In the genomic region with DNA sequence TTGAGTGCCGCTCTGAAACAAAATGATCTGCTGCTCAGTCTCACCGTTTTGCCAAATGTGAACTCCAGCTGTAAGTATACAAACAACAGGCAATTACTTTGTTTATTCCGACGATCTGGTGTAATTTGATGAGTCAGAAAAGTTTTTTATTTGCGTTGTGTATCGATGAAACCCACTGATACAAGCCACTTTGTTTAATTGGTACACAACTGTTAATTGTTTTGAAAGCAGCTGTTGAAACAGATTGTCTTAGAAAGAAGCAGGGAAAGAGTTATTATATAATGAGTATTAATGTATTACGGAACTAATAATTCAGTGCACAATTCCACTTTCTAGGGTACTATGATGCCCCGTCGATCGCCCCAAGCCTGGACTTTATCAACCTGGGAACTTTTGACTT, we compare ENCODE assay signal across 1 fruit fly cellular context.
A peak's percentile ranks its signal among the peaks of the same experiment; 100 is the strongest.
TF ChIP-seq lines count a peak whose summit lies in the region.

No protein-coding gene starts in this region.

TF ChIP-seq in whole organism, embryonic, 481 proteins besides CTCF, POLR2A, EP300 and RAD21 (continued from another document and continues in another):
- TF ChIP-seq CG1602 (GFP tag; optimal IDR thresholded peaks at IDR 0.05; lab: Kevin White, UChicago) (no peak), caup (GFP tag; optimal IDR thresholded peaks at IDR 0.05; lab: Kevin White, UChicago; ENCODE audit: severe bottlenecking) (peak; percentile 7), sens-2 (GFP tag; IDR thresholded peaks at IDR 0.05; lab: Robert Waterston, UW) (no peak), schlank (tag; optimal IDR thresholded peaks at IDR 0.05; lab: Kevin White, UChicago) (peak; percentile 36), CG8944 (GFP tag; optimal IDR thresholded peaks at IDR 0.05; lab: Kevin White, UChicago) (no peak), NfI (GFP tag; optimal IDR thresholded peaks at IDR 0.05; lab: Kevin White, UChicago) (peak; percentile 1), CG11723 (GFP tag; optimal IDR thresholded peaks at IDR 0.05; lab: Kevin White, UChicago) (no peak), CG3281 (GFP tag; optimal IDR thresholded peaks at IDR 0.05; lab: Kevin White, UChicago) (peak; percentile 21), CrebB (tag; optimal IDR thresholded peaks at IDR 0.05; lab: Kevin White, UChicago) (peak; percentile 17), BEAF-32 (GFP tag; optimal IDR thresholded peaks at IDR 0.05; lab: Kevin White, UChicago) (no peak), Neu2 (GFP tag; optimal IDR thresholded peaks at IDR 0.05; lab: Kevin White, UChicago; ENCODE audit: borderline replicate concordance) (no peak), CG6689 (GFP tag; IDR thresholded peaks at IDR 0.05; lab: Robert Waterston, UW) (no peak), CG15601 (tag; optimal IDR thresholded peaks at IDR 0.05; lab: Kevin White, UChicago) (peak; percentile 32), Hr78 (GFP tag; optimal IDR thresholded peaks at IDR 0.05; lab: Kevin White, UChicago) (no peak), CG4730 (GFP tag; IDR thresholded peaks at IDR 0.05; lab: Robert Waterston, UW) (no peak), Hmr (GFP tag; optimal IDR thresholded peaks at IDR 0.05; lab: Kevin White, UChicago) (peak; percentile 36), CG4404 (GFP tag; IDR thresholded peaks at IDR 0.05; lab: Robert Waterston, UW) (no peak), ci (GFP tag; IDR thresholded peaks at IDR 0.05; lab: Robert Waterston, UW) (0 out of 3 replicates have a peak, but pooled peaks have one; percentile 34), Hmx (GFP tag; optimal IDR thresholded peaks at IDR 0.05; lab: Kevin White, UChicago) (no peak), CG3726 (GFP tag; IDR thresholded peaks at IDR 0.05; lab: Robert Waterston, UW) (no peak), H15 (GFP tag; IDR thresholded peaks at IDR 0.05; lab: Robert Waterston, UW) (no peak), tll (GFP tag; optimal IDR thresholded peaks at IDR 0.05; lab: Kevin White, UChicago) (no peak), Doc3 (GFP tag; IDR thresholded peaks at IDR 0.05; lab: Robert Waterston, UW; ENCODE audit: partially characterized antibody) (no peak), Dad (GFP tag; optimal IDR thresholded peaks at IDR 0.05; lab: Kevin White, UChicago) (no peak), CG5180 (GFP tag; optimal IDR thresholded peaks at IDR 0.05; lab: Kevin White, UChicago) (no peak), pb (GFP tag; optimal IDR thresholded peaks at IDR 0.05; lab: Kevin White, UChicago) (no peak), CG17829 (tag; optimal IDR thresholded peaks at IDR 0.05; lab: Kevin White, UChicago) (no peak), Oli (tag; optimal IDR thresholded peaks at IDR 0.05; lab: Kevin White, UChicago) (no peak), CG7963 (GFP tag; IDR thresholded peaks at IDR 0.05; lab: Robert Waterston, UW; ENCODE audit: partially characterized antibody) (no peak), CG11560 (tag; IDR thresholded peaks at IDR 0.05; lab: Robert Waterston, UW) (no peak), CG9876 (GFP tag; optimal IDR thresholded peaks at IDR 0.05; lab: Kevin White, UChicago) (no peak), yki (optimal IDR thresholded peaks at IDR 0.05; lab: Kevin White, UChicago) (no peak), Mes4 (GFP tag; optimal IDR thresholded peaks at IDR 0.05; lab: Kevin White, UChicago) (no peak), odd (GFP tag; optimal IDR thresholded peaks at IDR 0.05; lab: Kevin White, UChicago) (no peak), br (optimal IDR thresholded peaks at IDR 0.05; lab: Kevin White, UChicago) (no peak), Oaz (GFP tag; IDR thresholded peaks at IDR 0.05; lab: Robert Waterston, UW) (no peak), phol (tag; optimal IDR thresholded peaks at IDR 0.05; lab: Kevin White, UChicago) (no peak), pita (GFP tag; optimal IDR thresholded peaks at IDR 0.05; lab: Kevin White, UChicago) (no peak), CG1529 (GFP tag; optimal IDR thresholded peaks at IDR 0.05; lab: Kevin White, UChicago) (no peak), crc (GFP tag; optimal IDR thresholded peaks at IDR 0.05; lab: Kevin White, UChicago) (no peak), Hand (GFP tag; optimal IDR thresholded peaks at IDR 0.05; lab: Kevin White, UChicago) (no peak), exex (tag; optimal IDR thresholded peaks at IDR 0.05; lab: Kevin White, UChicago) (no peak), dm (GFP tag; optimal IDR thresholded peaks at IDR 0.05; lab: Kevin White, UChicago) (no peak), Sox102F (GFP tag; optimal IDR thresholded peaks at IDR 0.05; lab: Kevin White, UChicago) (peak; percentile 46), jumu (GFP tag; optimal IDR thresholded peaks at IDR 0.05; lab: Kevin White, UChicago) (no peak), CG16863 (GFP tag; optimal IDR thresholded peaks at IDR 0.05; lab: Kevin White, UChicago) (no peak), CG17385 (GFP tag; optimal IDR thresholded peaks at IDR 0.05; lab: Kevin White, UChicago) (no peak), salm (tag; optimal IDR thresholded peaks at IDR 0.05; lab: Kevin White, UChicago) (no peak), Drgx (GFP tag; IDR thresholded peaks at IDR 0.05; lab: Robert Waterston, UW) (no peak), row (GFP tag; IDR thresholded peaks at IDR 0.05; lab: Robert Waterston, UW) (no peak), ssp (GFP tag; IDR thresholded peaks at IDR 0.05; lab: Robert Waterston, UW) (no peak), dmrt11E (tag; optimal IDR thresholded peaks at IDR 0.05; lab: Kevin White, UChicago) (no peak), Dip3 (GFP tag; optimal IDR thresholded peaks at IDR 0.05; lab: Kevin White, UChicago) (no peak), CG11093 (GFP tag; IDR thresholded peaks at IDR 0.05; lab: Robert Waterston, UW) (no peak), lola (GFP tag; optimal IDR thresholded peaks at IDR 0.05; lab: Kevin White, UChicago) (no peak), ro (GFP tag; IDR thresholded peaks at IDR 0.05; lab: Robert Waterston, UW) (no peak), CG18599 (GFP tag; optimal IDR thresholded peaks at IDR 0.05; lab: Kevin White, UChicago) (peak; percentile 34), hbn (GFP tag; IDR thresholded peaks at IDR 0.05; lab: Robert Waterston, UW; ENCODE audit: partially characterized antibody) (no peak), Fer3 (tag; optimal IDR thresholded peaks at IDR 0.05; lab: Kevin White, UChicago) (peak; percentile 11), Elba2 (GFP tag; optimal IDR thresholded peaks at IDR 0.05; lab: Kevin White, UChicago) (no peak), Antp (GFP tag; optimal IDR thresholded peaks at IDR 0.05; lab: Kevin White, UChicago) (no peak), rib (GFP tag; IDR thresholded peaks at IDR 0.05; lab: Robert Waterston, UW) (no peak), Max (GFP tag; optimal IDR thresholded peaks at IDR 0.05; lab: Kevin White, UChicago) (no peak), Meics (GFP tag; optimal IDR thresholded peaks at IDR 0.05; lab: Kevin White, UChicago) (no peak), Ets65A (GFP tag; lab: Kevin White, UChicago) (no peak), Trl (optimal IDR thresholded peaks at IDR 0.05; lab: Kevin White, UChicago) (no peak), Trl (GFP tag; optimal IDR thresholded peaks at IDR 0.05; lab: Kevin White, UChicago) (no peak), Med (GFP tag; lab: Kevin White, UChicago) (no peak), CG4282 (GFP tag; optimal IDR thresholded peaks at IDR 0.05; lab: Kevin White, UChicago) (no peak), Nf-YB (GFP tag; optimal IDR thresholded peaks at IDR 0.05; lab: Kevin White, UChicago) (no peak), bigmax (GFP tag; optimal IDR thresholded peaks at IDR 0.05; lab: Kevin White, UChicago) (no peak), lab (GFP tag; optimal IDR thresholded peaks at IDR 0.05; lab: Kevin White, UChicago) (peak; percentile 54), Usf (GFP tag; optimal IDR thresholded peaks at IDR 0.05; lab: Kevin White, UChicago) (no peak), BtbVII (GFP tag; optimal IDR thresholded peaks at IDR 0.05; lab: Kevin White, UChicago) (no peak), HLH3B (GFP tag; IDR thresholded peaks at IDR 0.05; lab: Robert Waterston, UW) (no peak), eyg (GFP tag; optimal IDR thresholded peaks at IDR 0.05; lab: Kevin White, UChicago) (no peak), CG6813 (GFP tag; optimal IDR thresholded peaks at IDR 0.05; lab: Kevin White, UChicago) (peak; percentile 3), CG15073 (GFP tag; optimal IDR thresholded peaks at IDR 0.05; lab: Kevin White, UChicago) (no peak), trem (tag; optimal IDR thresholded peaks at IDR 0.05; lab: Kevin White, UChicago) (no peak), chif (GFP tag; optimal IDR thresholded peaks at IDR 0.05; lab: Kevin White, UChicago) (no peak), Lim3 (GFP tag; IDR thresholded peaks at IDR 0.05; lab: Robert Waterston, UW) (no peak), CG17612 (GFP tag; IDR thresholded peaks at IDR 0.05; lab: Robert Waterston, UW) (no peak), CG8290 (GFP tag; optimal IDR thresholded peaks at IDR 0.05; lab: Kevin White, UChicago) (no peak), CG8290 (tag; optimal IDR thresholded peaks at IDR 0.05; lab: Kevin White, UChicago) (peak in 1 of 2 experiments; percentile 56), insv (GFP tag; optimal IDR thresholded peaks at IDR 0.05; lab: Kevin White, UChicago) (no peak), CG2678 (tag; optimal IDR thresholded peaks at IDR 0.05; lab: Kevin White, UChicago) (peak; percentile 41), Dp (GFP tag; optimal IDR thresholded peaks at IDR 0.05; lab: Kevin White, UChicago) (no peak), Abd-B (GFP tag; optimal IDR thresholded peaks at IDR 0.05; lab: Kevin White, UChicago) (no peak), dmrt99B (tag; optimal IDR thresholded peaks at IDR 0.05; lab: Kevin White, UChicago) (peak; percentile 4), CG3407 (GFP tag; optimal IDR thresholded peaks at IDR 0.05; lab: Kevin White, UChicago) (peak; percentile 38), aop (GFP tag; IDR thresholded peaks at IDR 0.05; lab: Robert Waterston, UW) (no peak), prd (optimal IDR thresholded peaks at IDR 0.05; lab: Kevin White, UChicago) (no peak), prd (GFP tag; IDR thresholded peaks at IDR 0.05; lab: Robert Waterston, UW) (no peak), CG11696 (GFP tag; IDR thresholded peaks at IDR 0.05; lab: Robert Waterston, UW) (no peak), Hr51 (GFP tag; optimal IDR thresholded peaks at IDR 0.05; lab: Kevin White, UChicago) (no peak), CG14965 (GFP tag; optimal IDR thresholded peaks at IDR 0.05; lab: Kevin White, UChicago; ENCODE audit: borderline replicate concordance) (no peak), ATbp (GFP tag; optimal IDR thresholded peaks at IDR 0.05; lab: Kevin White, UChicago) (peak; percentile 61), fd64A (GFP tag; optimal IDR thresholded peaks at IDR 0.05; lab: Kevin White, UChicago) (no peak), Dbx (GFP tag; IDR thresholded peaks at IDR 0.05; lab: Robert Waterston, UW) (0 out of 3 replicates have a peak, but pooled peaks have one; percentile 19), zfh2 (GFP tag; optimal IDR thresholded peaks at IDR 0.05; lab: Kevin White, UChicago) (no peak), D (optimal IDR thresholded peaks at IDR 0.05; lab: Kevin White, UChicago) (no peak), D (GFP tag; optimal IDR thresholded peaks at IDR 0.05; lab: Kevin White, UChicago) (no peak), CG9797 (GFP tag; optimal IDR thresholded peaks at IDR 0.05; lab: Kevin White, UChicago) (no peak), CG8388 (GFP tag; optimal IDR thresholded peaks at IDR 0.05; lab: Kevin White, UChicago) (no peak), zfh1 (GFP tag; IDR thresholded peaks at IDR 0.05; lab: Robert Waterston, UW) (0 out of 3 replicates have a peak, but pooled peaks have one; percentile 28), Asciz (GFP tag; optimal IDR thresholded peaks at IDR 0.05; lab: Kevin White, UChicago) (peak; percentile 28), HmgZ (tag; optimal IDR thresholded peaks at IDR 0.05; lab: Kevin White, UChicago) (no peak), CG12769 (tag; optimal IDR thresholded peaks at IDR 0.05; lab: Kevin White, UChicago) (no peak), Scr (GFP tag; IDR thresholded peaks at IDR 0.05; lab: Robert Waterston, UW; ENCODE audit: partially characterized antibody) (no peak), Rx (GFP tag; IDR thresholded peaks at IDR 0.05; lab: Robert Waterston, UW) (no peak), NC2α (GFP tag; optimal IDR thresholded peaks at IDR 0.05; lab: Kevin White, UChicago) (no peak), NK7.1 (GFP tag; optimal IDR thresholded peaks at IDR 0.05; lab: Kevin White, UChicago) (no peak), CG31388 (GFP tag; optimal IDR thresholded peaks at IDR 0.05; lab: Kevin White, UChicago) (no peak), CG15514 (GFP tag; optimal IDR thresholded peaks at IDR 0.05; lab: Kevin White, UChicago) (peak; percentile 9), CG2875 (GFP tag; optimal IDR thresholded peaks at IDR 0.05; lab: Kevin White, UChicago) (no peak), Mad (GFP tag; optimal IDR thresholded peaks at IDR 0.05; lab: Kevin White, UChicago) (no peak), unpg (GFP tag; optimal IDR thresholded peaks at IDR 0.05; lab: Kevin White, UChicago) (peak; percentile 26), CG5953 (GFP tag; IDR thresholded peaks at IDR 0.05; lab: Robert Waterston, UW) (no peak), Optix (GFP tag; IDR thresholded peaks at IDR 0.05; lab: Robert Waterston, UW) (no peak), hth (optimal IDR thresholded peaks at IDR 0.05; lab: Kevin White, UChicago) (no peak), NC2β (GFP tag; optimal IDR thresholded peaks at IDR 0.05; lab: Kevin White, UChicago) (no peak), luna (GFP tag; optimal IDR thresholded peaks at IDR 0.05; lab: Kevin White, UChicago) (no peak), pzg (GFP tag; optimal IDR thresholded peaks at IDR 0.05; lab: Kevin White, UChicago) (no peak), CG4617 (GFP tag; optimal IDR thresholded peaks at IDR 0.05; lab: Kevin White, UChicago; ENCODE audit: borderline replicate concordance) (no peak), Pdp1 (GFP tag; optimal IDR thresholded peaks at IDR 0.05; lab: Kevin White, UChicago) (peak in 1 of 2 experiments; percentile 80), btn (GFP tag; optimal IDR thresholded peaks at IDR 0.05; lab: Kevin White, UChicago) (no peak), CG12391 (tag; optimal IDR thresholded peaks at IDR 0.05; lab: Kevin White, UChicago) (no peak), nerfin-2 (GFP tag; IDR thresholded peaks at IDR 0.05; lab: Robert Waterston, UW; ENCODE audit: partially characterized antibody) (no peak), B-H2 (GFP tag; optimal IDR thresholded peaks at IDR 0.05; lab: Kevin White, UChicago) (no peak), E2f2 (GFP tag; IDR thresholded peaks at IDR 0.05; lab: Robert Waterston, UW) (no peak), CG15479 (GFP tag; optimal IDR thresholded peaks at IDR 0.05; lab: Kevin White, UChicago) (no peak), Sry-δ (GFP tag; optimal IDR thresholded peaks at IDR 0.05; lab: Kevin White, UChicago) (no peak), bsh (GFP tag; optimal IDR thresholded peaks at IDR 0.05; lab: Kevin White, UChicago) (peak in 1 of 2 experiments; percentile 10), PHDP (tag; optimal IDR thresholded peaks at IDR 0.05; lab: Kevin White, UChicago) (peak; percentile 62)
